Worm (Caenorhabditis elegans): Measurements from ENCODE around the gene Y65A5A.24.

Gene Y65A5A.24

DNA sequence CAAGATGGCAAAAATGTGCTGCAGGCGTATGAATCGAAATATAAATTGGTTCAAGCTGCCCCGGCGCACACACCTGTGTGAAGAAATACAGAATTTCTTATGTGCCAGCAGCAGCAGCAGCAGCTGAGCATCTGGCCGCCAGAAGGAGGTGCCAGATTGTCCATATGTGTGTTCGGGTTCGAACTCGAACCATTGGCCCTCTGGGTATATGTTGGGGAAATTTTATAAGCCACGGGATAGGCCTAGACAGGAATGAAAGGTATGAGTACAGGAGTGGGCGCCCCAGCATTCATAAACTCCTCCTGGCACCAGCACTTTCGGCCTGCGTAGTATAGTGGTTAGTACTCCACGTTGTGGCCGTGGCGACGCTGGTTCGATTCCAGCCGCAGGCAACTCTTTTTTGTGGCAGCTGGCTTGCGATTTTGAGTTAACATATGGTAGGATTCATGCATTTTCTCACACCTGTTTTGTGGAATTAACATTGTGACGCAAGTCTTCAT is 5.6 kb upstream of the Y65A5A.24 start (continued):
- TF ChIP-seq mcd-1 (GFP tag; IDR thresholded peaks at IDR 0.05) (peak; percentile 76), die-1 (tag; optimal IDR thresholded peaks at IDR 0.05) (peak; percentile 79), tbp1 (GFP tag; optimal IDR thresholded peaks at IDR 0.05) (peak; percentile 97), egl-44 (GFP tag; IDR thresholded peaks at IDR 0.05) (no peak), ztf-26 (tag; optimal IDR thresholded peaks at IDR 0.05) (peak; percentile 1), attf-6 (GFP tag; IDR thresholded peaks at IDR 0.05) (peak; percentile 96), ceh-91 (GFP tag; IDR thresholded peaks at IDR 0.05) (peak; percentile 41; the same call in 1 of the 2 replicates), B0019.2 (GFP tag; conservative IDR thresholded peaks at IDR 0.05) (no peak), repo-1 (tag; optimal IDR thresholded peaks at IDR 0.05) (no peak), F22D6.2 (tag; optimal IDR thresholded peaks at IDR 0.05) (no peak), chd-7 (tag; optimal IDR thresholded peaks at IDR 0.05) (no peak), T07F8.4 (tag; optimal IDR thresholded peaks at IDR 0.05) (peak; percentile 10), xnd-1 (tag; optimal IDR thresholded peaks at IDR 0.05) (no peak), dox-1 (GFP tag; IDR thresholded peaks at IDR 0.05) (peak; percentile 80), pbrm-1 (GFP tag; IDR thresholded peaks at IDR 0.05) (peak; percentile 67; the same call in 1 of the 2 replicates), ztf-18 (tag; optimal IDR thresholded peaks at IDR 0.05) (peak; percentile 68), zfh-2 (GFP tag; conservative IDR thresholded peaks at IDR 0.05) (peak; percentile 46), ceh-100 (GFP tag; IDR thresholded peaks at IDR 0.05) (no peak), snpc-4 (GFP tag; optimal IDR thresholded peaks at IDR 0.05) (peak; percentile 86), snpc-4 (tag; optimal IDR thresholded peaks at IDR 0.05) (peak in 3 of 4 experiments; percentile 90 to 96 (median 92)), F10E7.11 (tag; optimal IDR thresholded peaks at IDR 0.05) (no peak), let-607 (tag; optimal IDR thresholded peaks at IDR 0.05) (no peak), ceh-27 (GFP tag; optimal IDR thresholded peaks at IDR 0.05) (peak; percentile 4), rec-8 (tag; optimal IDR thresholded peaks at IDR 0.05) (peak in 1 of 2 experiments; percentile 7), attf-3 (GFP tag; conservative IDR thresholded peaks at IDR 0.05) (no peak), ets-4 (GFP tag; optimal IDR thresholded peaks at IDR 0.05) (no peak), K12H6.12 (tag; optimal IDR thresholded peaks at IDR 0.05) (no peak), hsf-1 (GFP tag; IDR thresholded peaks at IDR 0.05) (no peak), sptf-2 (GFP tag; optimal IDR thresholded peaks at IDR 0.05) (no peak), cebp-2 (GFP tag; IDR thresholded peaks at IDR 0.05) (no peak)

DNA sequence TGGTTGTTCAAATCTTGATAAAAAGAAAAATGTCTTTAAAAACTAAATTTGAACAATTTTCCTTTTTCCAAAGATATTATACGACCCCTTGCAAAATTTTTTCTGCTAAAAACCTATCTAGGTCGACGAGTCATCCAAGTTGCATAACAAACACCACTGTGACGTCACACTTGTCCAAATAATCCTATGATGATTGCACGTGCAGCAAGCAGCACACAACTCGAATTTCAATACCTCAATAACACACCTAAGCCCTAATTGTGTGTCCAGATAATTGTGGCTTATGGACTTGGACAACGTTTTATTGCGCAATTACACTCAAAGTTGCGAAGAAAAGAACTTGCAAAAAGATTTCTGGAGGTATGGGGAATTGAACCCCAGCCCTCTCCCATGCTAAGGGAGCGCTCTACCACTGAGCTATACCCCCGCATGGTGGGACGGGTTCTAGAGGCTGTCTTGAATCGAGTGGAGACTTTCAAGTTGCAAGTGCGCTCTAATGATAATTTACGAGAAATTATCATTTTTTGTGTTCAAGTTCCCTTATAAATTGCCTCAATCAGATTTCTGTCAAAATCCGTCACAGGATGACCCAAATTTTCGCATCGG is 4.8 kb upstream of the Y65A5A.24 start:
- TF ChIP-seq nhr-90 (tag; optimal IDR thresholded peaks at IDR 0.05) (peak; percentile 77), B0019.2 (GFP tag; conservative IDR thresholded peaks at IDR 0.05) (peak; percentile 39; the same call in 1 of the 2 replicates), hmg-20 (GFP tag; IDR thresholded peaks at IDR 0.05) (peak; percentile 87; the same call in 1 of the 2 replicates), sea-2 (GFP tag; IDR thresholded peaks at IDR 0.05) (no peak), mes-4 (tag; optimal IDR thresholded peaks at IDR 0.05) (peak; percentile 42), lin-40 (tag; optimal IDR thresholded peaks at IDR 0.05) (peak; percentile 81), aptf-3 (GFP tag; IDR thresholded peaks at IDR 0.05) (peak; percentile 82; the same call in 1 of the 2 replicates), ztf-18 (tag; optimal IDR thresholded peaks at IDR 0.05) (peak; percentile 84), B0035.1 (tag; optimal IDR thresholded peaks at IDR 0.05) (peak; percentile 58), lir-1 (GFP tag; conservative IDR thresholded peaks at IDR 0.05) (peak; percentile 79), madf-6 (GFP tag; IDR thresholded peaks at IDR 0.05) (no peak), egrh-3 (GFP tag; IDR thresholded peaks at IDR 0.05) (peak; percentile 40; the same call in 1 of the 2 replicates), Y67H2A.10 (GFP tag; conservative IDR thresholded peaks at IDR 0.05) (no peak), F52B5.7 (tag; optimal IDR thresholded peaks at IDR 0.05) (peak; percentile 67), lin-26 (GFP tag; IDR thresholded peaks at IDR 0.05) (peak; percentile 93), B0261.1 (tag; optimal IDR thresholded peaks at IDR 0.05) (peak; percentile 91), Y79H2A.3 (GFP tag; conservative IDR thresholded peaks at IDR 0.05) (no peak), ztf-28 (GFP tag; IDR thresholded peaks at IDR 0.05) (peak; percentile 73), ztf-26 (tag; optimal IDR thresholded peaks at IDR 0.05) (peak; percentile 58), attf-5 (GFP tag; optimal IDR thresholded peaks at IDR 0.05) (peak; percentile 52), cebp-2 (GFP tag; IDR thresholded peaks at IDR 0.05) (peak; percentile 86; the same call in 1 of the 2 replicates), tbp1 (GFP tag; optimal IDR thresholded peaks at IDR 0.05) (peak; percentile 94)
